Worm (Caenorhabditis elegans): ENCODE measurements around the gene abu-4.

ce11 chrV:2250126-2250590 lies 24.5 kb upstream of the abu-4 start, which contains the start of gene cyp-33C7:
- TF ChIP-seq ama-1 (optimal IDR thresholded peaks at IDR 0.05) (no peak), tbx-11 (GFP tag; IDR thresholded peaks at IDR 0.05) (no peak), hnd-1 (tag; optimal IDR thresholded peaks at IDR 0.05) (no peak), hmbx-1 (tag; optimal IDR thresholded peaks at IDR 0.05) (no peak), flt-1 (GFP tag; IDR thresholded peaks at IDR 0.05) (no peak), pes-1 (GFP tag; IDR thresholded peaks at IDR 0.05) (no peak), hmg-4 (GFP tag; optimal IDR thresholded peaks at IDR 0.05) (no peak), tra-4 (tag; optimal IDR thresholded peaks at IDR 0.05) (no peak), tbx-37 (GFP tag; conservative IDR thresholded peaks at IDR 0.05) (no peak), F13C5.2 (tag; optimal IDR thresholded peaks at IDR 0.05) (no peak), ets-7 (tag; optimal IDR thresholded peaks at IDR 0.05) (no peak)
